Worm (Caenorhabditis elegans): Measurements from ENCODE around the gene C09F12.3.

The C09F12.3 gene

ce11 chrX:11031869-11032268 is 10.8 kb downstream of the C09F12.3 start:
- TF ChIP-seq elt-3 (tag; optimal IDR thresholded peaks at IDR 0.05), result no peak
- TF ChIP-seq nhr-43 (tag; optimal IDR thresholded peaks at IDR 0.05; ENCODE audit: poor library complexity, severe bottlenecking), result no peak
- TF ChIP-seq jun-1 (tag; optimal IDR thresholded peaks at IDR 0.05), result no peak
- no peak for TF ChIP-seq nhr-11 (tag; optimal IDR thresholded peaks at IDR 0.05)
- TF ChIP-seq ztf-11 (tag; optimal IDR thresholded peaks at IDR 0.05), result no peak
- TF ChIP-seq fos-1 (tag; optimal IDR thresholded peaks at IDR 0.05), result no peak
- no peak for TF ChIP-seq ceh-82 (tag; optimal IDR thresholded peaks at IDR 0.05)
- no peak for TF ChIP-seq zag-1 (tag; optimal IDR thresholded peaks at IDR 0.05)
- no peak for TF ChIP-seq daf-12 (tag; optimal IDR thresholded peaks at IDR 0.05)

- TF ChIP-seq ZK546.5 (tag; optimal IDR thresholded peaks at IDR 0.05), result no peak
- TF ChIP-seq nhr-28 (tag; optimal IDR thresholded peaks at IDR 0.05), result no peak
- no peak for TF ChIP-seq nhr-12 (tag; optimal IDR thresholded peaks at IDR 0.05)
- peak; percentile 99 for TF ChIP-seq hmg-11 (tag; optimal IDR thresholded peaks at IDR 0.05)
- TF ChIP-seq lsy-12 (tag; optimal IDR thresholded peaks at IDR 0.05), result peak; percentile 79
- TF ChIP-seq snpc-4 (tag; optimal IDR thresholded peaks at IDR 0.05), result peak; percentile 5
- TF ChIP-seq ama-1 (optimal IDR thresholded peaks at IDR 0.05), result peak; percentile 76
- peak; percentile 56 for TF ChIP-seq mdl-1 (tag; optimal IDR thresholded peaks at IDR 0.05)
- TF ChIP-seq nhr-43 (tag; optimal IDR thresholded peaks at IDR 0.05; ENCODE audit: poor library complexity, severe bottlenecking), result peak; percentile 88
- peak in 2 of 3 experiments; percentile 2 to 3 for TF ChIP-seq elt-3 (tag; optimal IDR thresholded peaks at IDR 0.05)
- no peak for TF ChIP-seq unc-39 (tag; optimal IDR thresholded peaks at IDR 0.05)
- peak; percentile 19 for TF ChIP-seq nhr-76 (tag; optimal IDR thresholded peaks at IDR 0.05)
- TF ChIP-seq fos-1 (tag; optimal IDR thresholded peaks at IDR 0.05), result no peak
- no peak for TF ChIP-seq ceh-16 (tag; optimal IDR thresholded peaks at IDR 0.05)
- no peak for TF ChIP-seq mml-1 (tag; optimal IDR thresholded peaks at IDR 0.05)
- peak; percentile 67 for TF ChIP-seq nhr-11 (tag; optimal IDR thresholded peaks at IDR 0.05)
- TF ChIP-seq ztf-4 (tag; optimal IDR thresholded peaks at IDR 0.05), result peak; percentile 44
- TF ChIP-seq ceh-82 (tag; optimal IDR thresholded peaks at IDR 0.05), result peak; percentile 51
- TF ChIP-seq eor-1 (tag; optimal IDR thresholded peaks at IDR 0.05), result no peak
- peak; percentile 15 for TF ChIP-seq nhr-237 (tag; optimal IDR thresholded peaks at IDR 0.05)
- TF ChIP-seq elt-2 (tag; optimal IDR thresholded peaks at IDR 0.05), result peak; percentile 74
- peak; percentile 90 for TF ChIP-seq tbx-2 (tag; optimal IDR thresholded peaks at IDR 0.05)
- TF ChIP-seq unc-62 (GFP tag; optimal IDR thresholded peaks at IDR 0.05), result peak; percentile 73
- TF ChIP-seq daf-12 (tag; optimal IDR thresholded peaks at IDR 0.05), result no peak
- peak; percentile 0 for TF ChIP-seq fkh-10 (GFP tag; optimal IDR thresholded peaks at IDR 0.05)
- TF ChIP-seq ztf-11 (tag; optimal IDR thresholded peaks at IDR 0.05), result no peak
- TF ChIP-seq ceh-28 (tag; optimal IDR thresholded peaks at IDR 0.05), result peak; percentile 82
- TF ChIP-seq ceh-9 (tag; optimal IDR thresholded peaks at IDR 0.05), result no peak
- peak; percentile 95 for TF ChIP-seq egl-5 (tag; optimal IDR thresholded peaks at IDR 0.05)
- no peak for TF ChIP-seq fkh-2 (tag; optimal IDR thresholded peaks at IDR 0.05)
- peak; percentile 73 for TF ChIP-seq zag-1 (tag; optimal IDR thresholded peaks at IDR 0.05)
- peak; percentile 85 for TF ChIP-seq nhr-23 (tag; optimal IDR thresholded peaks at IDR 0.05)
- TF ChIP-seq jun-1 (tag; optimal IDR thresholded peaks at IDR 0.05), result peak; percentile 89
- peak; percentile 77 for TF ChIP-seq pha-4 (tag; optimal IDR thresholded peaks at IDR 0.05)
- TF ChIP-seq elt-1 (tag; optimal IDR thresholded peaks at IDR 0.05), result peak; percentile 47
- peak; percentile 50 for TF ChIP-seq lin-15B (tag; optimal IDR thresholded peaks at IDR 0.05)
- peak; percentile 94 for TF ChIP-seq nhr-25 (tag; optimal IDR thresholded peaks at IDR 0.05)
- TF ChIP-seq nfya-1 (tag; optimal IDR thresholded peaks at IDR 0.05; ENCODE audit: insufficient read depth), result peak; percentile 87
- no peak for TF ChIP-seq pqm-1 (tag; optimal IDR thresholded peaks at IDR 0.05)
- TF ChIP-seq egl-27 (tag; optimal IDR thresholded peaks at IDR 0.05), result peak; percentile 76
- TF ChIP-seq skn-1 (tag; optimal IDR thresholded peaks at IDR 0.05), result peak; percentile 51
- TF ChIP-seq nhr-77 (tag; optimal IDR thresholded peaks at IDR 0.05), result no peak
- TF ChIP-seq sea-2 (GFP tag; optimal IDR thresholded peaks at IDR 0.05), result no peak
- TF ChIP-seq R02D3.7 (tag; optimal IDR thresholded peaks at IDR 0.05), result peak; percentile 50
- no peak for TF ChIP-seq aly-2 (tag; optimal IDR thresholded peaks at IDR 0.05)
- peak; percentile 47 for TF ChIP-seq lin-39 (tag; optimal IDR thresholded peaks at IDR 0.05)
- peak; percentile 49 for TF ChIP-seq nhr-67 (tag; optimal IDR thresholded peaks at IDR 0.05)
These were observed 11.5 kb downstream of the C09F12.3 start for ce11 chrX:11031047-11031695.

All from whole organism, L3 larva.